Worm (Caenorhabditis elegans): ENCODE results near the gene F54C8.6.

The F54C8.6 gene

ce11 chrIII:9465424-9465823 lies 15.7 kb upstream of the F54C8.6 start, which contains the start of gene B0464.9:
Gene B0464.9 (plus strand): TSS chrIII:9465767.
- TF ChIP-seq nhr-43 (tag; optimal IDR thresholded peaks at IDR 0.05; ENCODE audit: poor library complexity, severe bottlenecking): peak; percentile 77
- no peak for TF ChIP-seq aly-2 (tag; optimal IDR thresholded peaks at IDR 0.05)
- no peak for TF ChIP-seq zag-1 (tag; optimal IDR thresholded peaks at IDR 0.05)
- TF ChIP-seq pha-4 (tag; optimal IDR thresholded peaks at IDR 0.05): peak; percentile 64
- no peak for TF ChIP-seq jun-1 (tag; optimal IDR thresholded peaks at IDR 0.05)
- TF ChIP-seq ZK546.5 (tag; optimal IDR thresholded peaks at IDR 0.05): no peak
- no peak for TF ChIP-seq unc-62 (GFP tag; optimal IDR thresholded peaks at IDR 0.05)
- TF ChIP-seq nhr-23 (tag; optimal IDR thresholded peaks at IDR 0.05): peak; percentile 66
- peak; percentile 35 for TF ChIP-seq nfya-1 (tag; optimal IDR thresholded peaks at IDR 0.05; ENCODE audit: insufficient read depth)
- TF ChIP-seq nhr-67 (tag; optimal IDR thresholded peaks at IDR 0.05): no peak
- TF ChIP-seq elt-2 (tag; optimal IDR thresholded peaks at IDR 0.05): peak; percentile 10
- TF ChIP-seq nhr-12 (tag; optimal IDR thresholded peaks at IDR 0.05): no peak
- TF ChIP-seq unc-39 (tag; optimal IDR thresholded peaks at IDR 0.05): no peak
- no peak for TF ChIP-seq nhr-77 (tag; optimal IDR thresholded peaks at IDR 0.05)
- no peak for TF ChIP-seq elt-3 (tag; optimal IDR thresholded peaks at IDR 0.05)
- peak; percentile 79 for TF ChIP-seq lin-15B (tag; optimal IDR thresholded peaks at IDR 0.05)
- peak; percentile 8 for TF ChIP-seq hmg-11 (tag; optimal IDR thresholded peaks at IDR 0.05)
- no peak for TF ChIP-seq tbx-2 (tag; optimal IDR thresholded peaks at IDR 0.05)
- TF ChIP-seq pqm-1 (tag; optimal IDR thresholded peaks at IDR 0.05): peak; percentile 42
- peak; percentile 21 for TF ChIP-seq lsy-12 (tag; optimal IDR thresholded peaks at IDR 0.05)

ce11 chrIII:9462785-9463467 lies 13.2 kb upstream of the F54C8.6 start:
- TF ChIP-seq ceh-28 (tag; optimal IDR thresholded peaks at IDR 0.05) (no peak), nhr-23 (tag; optimal IDR thresholded peaks at IDR 0.05) (peak; percentile 17), nhr-76 (tag; optimal IDR thresholded peaks at IDR 0.05) (no peak)

- TF ChIP-seq ceh-28 (tag; optimal IDR thresholded peaks at IDR 0.05): no peak
- peak; percentile 14 for TF ChIP-seq R02D3.7 (tag; optimal IDR thresholded peaks at IDR 0.05)
These were observed 12.4 kb upstream of the F54C8.6 start for ce11 chrIII:9461894-9462784.

- TF ChIP-seq lin-15B (tag; optimal IDR thresholded peaks at IDR 0.05) (peak; percentile 10), ama-1 (optimal IDR thresholded peaks at IDR 0.05) (peak; percentile 57), snpc-4 (tag; optimal IDR thresholded peaks at IDR 0.05) (peak; percentile 21), pqm-1 (tag; optimal IDR thresholded peaks at IDR 0.05) (no peak), nhr-23 (tag; optimal IDR thresholded peaks at IDR 0.05) (peak; percentile 48), nfya-1 (tag; optimal IDR thresholded peaks at IDR 0.05; ENCODE audit: insufficient read depth) (peak; percentile 34), nhr-25 (tag; optimal IDR thresholded peaks at IDR 0.05) (peak; percentile 15), unc-62 (GFP tag; optimal IDR thresholded peaks at IDR 0.05) (peak; percentile 36), elt-1 (tag; optimal IDR thresholded peaks at IDR 0.05) (no peak)
These were observed 7.7 kb upstream of the F54C8.6 start for ce11 chrIII:9457192-9458103.

ce11 chrIII:9455980-9456658 lies 6.4 kb upstream of the F54C8.6 start, which contains the start of the genes rheb-1 and spk-1:
Gene rheb-1 (minus strand): TSS chrIII:9456030.
Gene spk-1 (plus strand): TSS chrIII:9456608.
- TF ChIP-seq ceh-28 (tag; optimal IDR thresholded peaks at IDR 0.05) (peak; percentile 91), ceh-16 (tag; optimal IDR thresholded peaks at IDR 0.05) (peak; percentile 70), nhr-25 (tag; optimal IDR thresholded peaks at IDR 0.05) (peak; percentile 90), sea-2 (GFP tag; optimal IDR thresholded peaks at IDR 0.05) (no peak), nfya-1 (tag; optimal IDR thresholded peaks at IDR 0.05; ENCODE audit: insufficient read depth) (peak; percentile 95), ztf-4 (tag; optimal IDR thresholded peaks at IDR 0.05) (peak; percentile 58), lsy-12 (tag; optimal IDR thresholded peaks at IDR 0.05) (peak; percentile 95), ZK546.5 (tag; optimal IDR thresholded peaks at IDR 0.05) (peak; percentile 90), R02D3.7 (tag; optimal IDR thresholded peaks at IDR 0.05) (peak; percentile 71), elt-2 (tag; optimal IDR thresholded peaks at IDR 0.05) (peak; percentile 98), nhr-11 (tag; optimal IDR thresholded peaks at IDR 0.05) (peak; percentile 17), fos-1 (tag; optimal IDR thresholded peaks at IDR 0.05) (no peak), egl-5 (tag; optimal IDR thresholded peaks at IDR 0.05) (peak; percentile 61), ceh-9 (tag; optimal IDR thresholded peaks at IDR 0.05) (no peak), skn-1 (tag; optimal IDR thresholded peaks at IDR 0.05) (peak; percentile 39), lin-15B (tag; optimal IDR thresholded peaks at IDR 0.05) (peak; percentile 86), nhr-12 (tag; optimal IDR thresholded peaks at IDR 0.05) (no peak), elt-1 (tag; optimal IDR thresholded peaks at IDR 0.05) (peak; percentile 36), lin-39 (tag; optimal IDR thresholded peaks at IDR 0.05) (peak; percentile 94), hmg-11 (tag; optimal IDR thresholded peaks at IDR 0.05) (peak; percentile 82), nhr-23 (tag; optimal IDR thresholded peaks at IDR 0.05) (peak; percentile 83), unc-62 (GFP tag; optimal IDR thresholded peaks at IDR 0.05) (peak; percentile 24)
